Fruit fly (Drosophila melanogaster): ENCODE data around the gene mbf1.
A peak's percentile ranks its signal among the peaks of the same experiment; 100 is the strongest.

mbf1 gene

DNA sequence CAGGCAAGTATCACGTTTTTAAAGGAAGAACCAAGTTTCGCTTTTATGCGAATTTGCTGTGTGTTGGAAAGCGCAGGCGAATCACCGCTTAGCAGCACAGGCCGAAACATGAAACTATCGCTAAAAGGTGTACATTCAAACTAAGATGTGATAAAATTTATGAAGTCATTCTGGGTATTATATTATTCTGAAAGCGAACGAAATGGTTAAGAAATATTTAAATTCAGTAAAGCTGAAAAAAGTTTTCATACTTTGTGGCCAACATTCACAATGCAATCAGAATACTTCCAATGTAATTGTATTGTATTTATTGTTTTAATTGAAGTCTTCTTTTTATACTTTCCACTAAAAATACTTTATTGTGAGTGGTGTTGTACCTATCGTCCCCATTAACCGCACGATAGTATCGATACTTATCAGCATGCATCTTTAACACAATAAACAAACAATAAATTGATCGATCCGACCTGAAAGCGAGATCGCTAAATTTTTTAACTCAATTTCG lies 7.0 kb downstream of the mbf1 start, which contains the start of gene Smn (continued):
- TF ChIP-seq CG12104 (GFP tag; optimal IDR thresholded peaks at IDR 0.05) (peak; percentile 11), bigmax (GFP tag; optimal IDR thresholded peaks at IDR 0.05) (no peak), hth (optimal IDR thresholded peaks at IDR 0.05) (no peak), lmd (GFP tag; IDR thresholded peaks at IDR 0.05) (no peak), CG10321 (GFP tag; IDR thresholded peaks at IDR 0.05) (no peak), jing (GFP tag; optimal IDR thresholded peaks at IDR 0.05) (no peak), CG6765 (GFP tag; optimal IDR thresholded peaks at IDR 0.05) (no peak), pfk (GFP tag; optimal IDR thresholded peaks at IDR 0.05) (no peak), sna (GFP tag; IDR thresholded peaks at IDR 0.05; ENCODE audit: partially characterized antibody) (peak; percentile 73), tio (GFP tag; optimal IDR thresholded peaks at IDR 0.05) (no peak), CG3281 (GFP tag; optimal IDR thresholded peaks at IDR 0.05) (peak; percentile 57), CG12236 (GFP tag; optimal IDR thresholded peaks at IDR 0.05) (no peak), CG3407 (GFP tag; optimal IDR thresholded peaks at IDR 0.05) (peak; percentile 34), pho (GFP tag; optimal IDR thresholded peaks at IDR 0.05) (peak; percentile 58), cad (GFP tag; optimal IDR thresholded peaks at IDR 0.05) (no peak), CG30020 (tag; optimal IDR thresholded peaks at IDR 0.05) (peak; percentile 31), Hr51 (GFP tag; optimal IDR thresholded peaks at IDR 0.05) (peak; percentile 18 to 52), Oaz (GFP tag; IDR thresholded peaks at IDR 0.05) (no peak), pzg (GFP tag; optimal IDR thresholded peaks at IDR 0.05) (peak; percentile 45), crol (GFP tag; IDR thresholded peaks at IDR 0.05) (no peak), ewg (GFP tag; optimal IDR thresholded peaks at IDR 0.05) (no peak), CG18619 (GFP tag; optimal IDR thresholded peaks at IDR 0.05) (no peak), ci (GFP tag; IDR thresholded peaks at IDR 0.05) (no peak), kah (GFP tag; optimal IDR thresholded peaks at IDR 0.05) (no peak), NC2β (GFP tag; optimal IDR thresholded peaks at IDR 0.05) (peak; percentile 38), CG34422 (GFP tag; IDR thresholded peaks at IDR 0.05) (no peak), HmgD (GFP tag; optimal IDR thresholded peaks at IDR 0.05) (peak; percentile 4), CG15601 (tag; optimal IDR thresholded peaks at IDR 0.05) (peak; percentile 19), unc-4 (GFP tag; IDR thresholded peaks at IDR 0.05; ENCODE audit: partially characterized antibody) (peak; percentile 77), Chrac-16 (GFP tag; optimal IDR thresholded peaks at IDR 0.05) (peak; percentile 53), fru (optimal IDR thresholded peaks at IDR 0.05) (no peak), pan (optimal IDR thresholded peaks at IDR 0.05) (no peak), pan (GFP tag; optimal IDR thresholded peaks at IDR 0.05 in 1 of 2, IDR thresholded peaks at IDR 0.05 in 1 of 2) (no peak), CG17359 (tag; optimal IDR thresholded peaks at IDR 0.05) (peak; percentile 19), al (GFP tag; IDR thresholded peaks at IDR 0.05) (peak; percentile 44; the same call in 1 of the 2 replicates), CG1603 (tag; optimal IDR thresholded peaks at IDR 0.05) (peak; percentile 18), ERR (GFP tag; optimal IDR thresholded peaks at IDR 0.05) (no peak), hkb (optimal IDR thresholded peaks at IDR 0.05) (no peak), hkb (GFP tag; IDR thresholded peaks at IDR 0.05) (no peak), CG6791 (GFP tag; IDR thresholded peaks at IDR 0.05; ENCODE audit: partially characterized antibody) (peak; percentile 89), CG9797 (GFP tag; optimal IDR thresholded peaks at IDR 0.05) (no peak), dan (GFP tag; IDR thresholded peaks at IDR 0.05) (no peak), gsb (GFP tag; IDR thresholded peaks at IDR 0.05) (no peak), crp (GFP tag; optimal IDR thresholded peaks at IDR 0.05) (no peak), gce (GFP tag; IDR thresholded peaks at IDR 0.05) (no peak), CG8359 (GFP tag; optimal IDR thresholded peaks at IDR 0.05; ENCODE audit: borderline replicate concordance) (no peak), nau (GFP tag; optimal IDR thresholded peaks at IDR 0.05) (peak; percentile 16), CG15269 (tag; optimal IDR thresholded peaks at IDR 0.05) (peak; percentile 46), her (GFP tag; optimal IDR thresholded peaks at IDR 0.05) (no peak), Optix (GFP tag; IDR thresholded peaks at IDR 0.05) (no peak), Ptx1 (GFP tag; IDR thresholded peaks at IDR 0.05) (no peak; the same call in 1 of the 2 replicates), otp (GFP tag; IDR thresholded peaks at IDR 0.05) (no peak)

All from whole organism, embryonic.